Worm (Caenorhabditis elegans) whole organism, L3 larva: Measurements from ENCODE around the gene ttr-8.

Experiments used
- ceh-9 ChIP-seq: sonication (generic microtip); optimal IDR thresholded peaks from 2 replicates; lab custom pipeline; 2018; ENCODE audit warnings: missing biosample characterization, missing genetic modification characterization
- elt-1 ChIP-seq: fragments of 150-350 bp; optimal IDR thresholded peaks from 2 replicates; lab custom pipeline; 2014; ENCODE audit warnings: missing biosample characterization, missing genetic modification characterization
- fkh-10 ChIP-seq: sonication (generic microtip); optimal IDR thresholded peaks from 2 replicates; lab custom pipeline; 2017; ENCODE audit warnings: missing biosample characterization, missing genetic modification reagents, missing genetic modification characterization
- lin-39 ChIP-seq: fragments of 150-350 bp; optimal IDR thresholded peaks from 2 replicates; lab custom pipeline; 2018; ENCODE audit warnings: missing biosample characterization, missing genetic modification reagents, missing genetic modification characterization
- nhr-11 ChIP-seq: fragments of 150-350 bp; optimal IDR thresholded peaks from 2 replicates; lab custom pipeline; 2014; ENCODE audit warnings: missing biosample characterization, missing genetic modification characterization
- nhr-12 ChIP-seq: fragments of 150-350 bp; optimal IDR thresholded peaks from 2 replicates; lab custom pipeline; 2014; ENCODE audit warnings: missing biosample characterization, missing genetic modification characterization
- nhr-237 ChIP-seq: fragments of 150-350 bp; optimal IDR thresholded peaks from 2 replicates; lab custom pipeline; 2014; ENCODE audit warnings: missing biosample characterization, missing genetic modification characterization
- nhr-76 ChIP-seq: fragments of 150-350 bp; sonication (generic microtip); optimal IDR thresholded peaks from 5 replicates; lab custom pipeline; 2014; ENCODE audit warnings: missing biosample characterization, missing genetic modification characterization
- pha-4 ChIP-seq: fragments of 150-350 bp; optimal IDR thresholded peaks from 2 replicates; lab custom pipeline; 2014; ENCODE audit warnings: missing biosample characterization, missing genetic modification reagents, missing genetic modification characterization
- skn-1 ChIP-seq: fragments of 150-350 bp; optimal IDR thresholded peaks from 2 replicates; lab custom pipeline; 2014; ENCODE audit warnings: missing biosample characterization, missing genetic modification characterization
- tbx-2 ChIP-seq: sonication (generic microtip); optimal IDR thresholded peaks from 2 replicates; lab custom pipeline; 2016; ENCODE audit warnings: mild to moderate bottlenecking, missing genetic modification characterization, missing compliant biosample characterization
- unc-62 ChIP-seq: fragments of 150-350 bp; sonication (generic microtip); optimal IDR thresholded peaks from 4 replicates; lab custom pipeline; 2014; ENCODE audit warnings: missing biosample characterization, missing genetic modification reagents, missing genetic modification characterization
- ztf-11 ChIP-seq: fragments of 150-350 bp; optimal IDR thresholded peaks from 2 replicates; lab custom pipeline; 2014; ENCODE audit warnings: missing biosample characterization, missing genetic modification characterization

ce11 chrIII:7609168-7609567 lies 44.0 kb upstream of the ttr-8 start, which contains the start of gene nsph-4.3:
- TF ChIP-seq lin-39: no peak
- TF ChIP-seq elt-1 (tag; lab: Kevin White, UChicago): no peak
- TF ChIP-seq unc-62 (GFP tag; lab: Kevin White, UChicago): no peak
- TF ChIP-seq fkh-10 (GFP tag; lab: Kevin White, UChicago): no peak
- TF ChIP-seq nhr-237 (tag; lab: Kevin White, UChicago): no peak
- no peak for TF ChIP-seq pha-4
- TF ChIP-seq ceh-9 (tag; lab: Kevin White, UChicago): no peak
- TF ChIP-seq nhr-76: no peak
- TF ChIP-seq nhr-12 (tag; lab: Kevin White, UChicago): no peak
- no peak for TF ChIP-seq ztf-11 (tag; lab: Kevin White, UChicago)
- no peak for TF ChIP-seq tbx-2 (tag; lab: Kevin White, UChicago)
- no peak for TF ChIP-seq nhr-11 (tag; lab: Kevin White, UChicago)
- TF ChIP-seq skn-1: no peak
